Fruit fly (Drosophila melanogaster): ENCODE data around the gene mask.

Gene mask

dm6 chr3R:24276104-24277008, 46.0 kb downstream of the mask start, which contains the start of gene Orct:
Gene Orct, plus strand, starts transcription at chr3R:24276260.
- peak; percentile 80 for TF ChIP-seq CG7101 (tag; optimal IDR thresholded peaks at IDR 0.05)
- no peak for TF ChIP-seq bab1 (GFP tag; optimal IDR thresholded peaks at IDR 0.05)
- TF ChIP-seq CG7045 (GFP tag; optimal IDR thresholded peaks at IDR 0.05), result peak; percentile 84
- peak; percentile 74 for TF ChIP-seq pad (GFP tag; optimal IDR thresholded peaks at IDR 0.05)
- peak; percentile 91 for TF ChIP-seq CG12768 (GFP tag; optimal IDR thresholded peaks at IDR 0.05)
- TF ChIP-seq CG5204 (GFP tag; optimal IDR thresholded peaks at IDR 0.05), result peak; percentile 88
- peak; percentile 63 for TF ChIP-seq Crg-1 (GFP tag; optimal IDR thresholded peaks at IDR 0.05)
- peak; percentile 62 for TF ChIP-seq CG14711 (tag; optimal IDR thresholded peaks at IDR 0.05)
- peak; percentile 91 for TF ChIP-seq kay (GFP tag; ENCODE audit: borderline replicate concordance)
- peak; percentile 43 for TF ChIP-seq ovo (GFP tag; optimal IDR thresholded peaks at IDR 0.05)
- TF ChIP-seq CG11617 (GFP tag; optimal IDR thresholded peaks at IDR 0.05), result peak; percentile 95
- peak; percentile 65 for TF ChIP-seq tj (GFP tag; optimal IDR thresholded peaks at IDR 0.05)
- TF ChIP-seq toe (GFP tag; optimal IDR thresholded peaks at IDR 0.05), result peak; percentile 81
- peak; percentile 24 for TF ChIP-seq CG1620 (GFP tag; optimal IDR thresholded peaks at IDR 0.05)
- TF ChIP-seq CG33017 (tag; optimal IDR thresholded peaks at IDR 0.05), result peak; percentile 90
- peak; percentile 87 for TF ChIP-seq Clk (GFP tag; optimal IDR thresholded peaks at IDR 0.05)
- no peak for TF ChIP-seq cnc (optimal IDR thresholded peaks at IDR 0.05)
- TF ChIP-seq Mnt (GFP tag; optimal IDR thresholded peaks at IDR 0.05), result peak; percentile 40
- peak; percentile 61 for TF ChIP-seq cic (GFP tag; optimal IDR thresholded peaks at IDR 0.05)
- peak; percentile 71 for TF ChIP-seq Hr96 (GFP tag; optimal IDR thresholded peaks at IDR 0.05)

dm6 chr3R:24278738-24279137, 48.4 kb downstream of the mask start:
- TF ChIP-seq CG7045 (GFP tag; optimal IDR thresholded peaks at IDR 0.05) (peak; percentile 33), CG33017 (tag; optimal IDR thresholded peaks at IDR 0.05) (peak; percentile 60), cic (GFP tag; optimal IDR thresholded peaks at IDR 0.05) (peak; percentile 48), Clk (GFP tag; optimal IDR thresholded peaks at IDR 0.05) (no peak), CG5204 (GFP tag; optimal IDR thresholded peaks at IDR 0.05) (no peak), kay (GFP tag; ENCODE audit: borderline replicate concordance) (peak; percentile 71)

dm6 chr3R:24279291-24279690, 48.9 kb downstream of the mask start, which contains the start of gene shps:
Gene shps, plus strand, starts transcription at chr3R:24279572.
- no peak for TF ChIP-seq CG5204 (GFP tag; optimal IDR thresholded peaks at IDR 0.05)
- no peak for TF ChIP-seq Clk (GFP tag; optimal IDR thresholded peaks at IDR 0.05)
- no peak for TF ChIP-seq toe (GFP tag; optimal IDR thresholded peaks at IDR 0.05)
- no peak for TF ChIP-seq cic (GFP tag; optimal IDR thresholded peaks at IDR 0.05)
- no peak for TF ChIP-seq CG7101 (tag; optimal IDR thresholded peaks at IDR 0.05)
- no peak for TF ChIP-seq CG12768 (GFP tag; optimal IDR thresholded peaks at IDR 0.05)
- no peak for TF ChIP-seq Hr96 (GFP tag; optimal IDR thresholded peaks at IDR 0.05)

dm6 chr3R:24282567-24283324, 52.4 kb downstream of the mask start:
- TF ChIP-seq CG5204 (GFP tag; optimal IDR thresholded peaks at IDR 0.05), result no peak
- TF ChIP-seq ovo (GFP tag; optimal IDR thresholded peaks at IDR 0.05), result no peak
- no peak for TF ChIP-seq CG11617 (GFP tag; optimal IDR thresholded peaks at IDR 0.05)
- TF ChIP-seq bab1 (GFP tag; optimal IDR thresholded peaks at IDR 0.05), result no peak
- TF ChIP-seq CG33017 (tag; optimal IDR thresholded peaks at IDR 0.05), result no peak
- no peak for TF ChIP-seq cic (GFP tag; optimal IDR thresholded peaks at IDR 0.05)
- TF ChIP-seq CG1620 (GFP tag; optimal IDR thresholded peaks at IDR 0.05), result no peak
- no peak for TF ChIP-seq cnc (optimal IDR thresholded peaks at IDR 0.05)
- TF ChIP-seq tj (GFP tag; optimal IDR thresholded peaks at IDR 0.05), result no peak

- no peak for TF ChIP-seq CG5204 (GFP tag; optimal IDR thresholded peaks at IDR 0.05)
- TF ChIP-seq CG12768 (GFP tag; optimal IDR thresholded peaks at IDR 0.05), result peak; percentile 63
- no peak for TF ChIP-seq Hr96 (GFP tag; optimal IDR thresholded peaks at IDR 0.05)
- TF ChIP-seq CG11617 (GFP tag; optimal IDR thresholded peaks at IDR 0.05), result no peak
- TF ChIP-seq toe (GFP tag; optimal IDR thresholded peaks at IDR 0.05), result no peak
Measured at dm6 chr3R:24283582-24284085, 53.3 kb downstream of the mask start, which contains the start of gene CG6356. Gene CG6356, plus strand, starts transcription at chr3R:24283955.

dm6 chr3R:24284164-24284563, 53.8 kb downstream of the mask start:
- TF ChIP-seq Clk (GFP tag; optimal IDR thresholded peaks at IDR 0.05) (no peak), CG7101 (tag; optimal IDR thresholded peaks at IDR 0.05) (no peak), bab1 (GFP tag; optimal IDR thresholded peaks at IDR 0.05) (no peak), Crg-1 (GFP tag; optimal IDR thresholded peaks at IDR 0.05) (no peak), Mnt (GFP tag; optimal IDR thresholded peaks at IDR 0.05) (no peak), CG14711 (tag; optimal IDR thresholded peaks at IDR 0.05) (no peak), CG33017 (tag; optimal IDR thresholded peaks at IDR 0.05) (no peak), Hr96 (GFP tag; optimal IDR thresholded peaks at IDR 0.05) (no peak), kay (GFP tag; ENCODE audit: borderline replicate concordance) (no peak), cic (GFP tag; optimal IDR thresholded peaks at IDR 0.05) (no peak)

All from whole organism, adult.